Fruit fly (Drosophila melanogaster): ENCODE results near the gene promL.

- TF ChIP-seq Fer2 (tag; optimal IDR thresholded peaks at IDR 0.05) (no peak), CG1792 (GFP tag; optimal IDR thresholded peaks at IDR 0.05) (no peak), CG3281 (GFP tag; optimal IDR thresholded peaks at IDR 0.05) (no peak), Dfd (GFP tag; optimal IDR thresholded peaks at IDR 0.05) (no peak), her (GFP tag; optimal IDR thresholded peaks at IDR 0.05) (no peak), CG17802 (tag; optimal IDR thresholded peaks at IDR 0.05) (no peak), CG10209 (GFP tag; optimal IDR thresholded peaks at IDR 0.05) (no peak), dmrt11E (tag; optimal IDR thresholded peaks at IDR 0.05) (no peak), ttk (GFP tag; IDR thresholded peaks at IDR 0.05) (no peak), CG3065 (GFP tag; optimal IDR thresholded peaks at IDR 0.05) (no peak), Doc3 (GFP tag; IDR thresholded peaks at IDR 0.05; ENCODE audit: partially characterized antibody) (no peak), CG7357 (GFP tag; IDR thresholded peaks at IDR 0.05) (no peak), Blimp-1 (GFP tag; optimal IDR thresholded peaks at IDR 0.05) (no peak), CoRest (tag; optimal IDR thresholded peaks at IDR 0.05) (no peak)
Observed at dm6 chr3L:3169107-3169506, 41.6 kb upstream of the promL start, which contains the start of the genes CG32278 and CG32281.
